2 fruit fly cellular contexts compared by ENCODE assay signal in the genomic region with DNA sequence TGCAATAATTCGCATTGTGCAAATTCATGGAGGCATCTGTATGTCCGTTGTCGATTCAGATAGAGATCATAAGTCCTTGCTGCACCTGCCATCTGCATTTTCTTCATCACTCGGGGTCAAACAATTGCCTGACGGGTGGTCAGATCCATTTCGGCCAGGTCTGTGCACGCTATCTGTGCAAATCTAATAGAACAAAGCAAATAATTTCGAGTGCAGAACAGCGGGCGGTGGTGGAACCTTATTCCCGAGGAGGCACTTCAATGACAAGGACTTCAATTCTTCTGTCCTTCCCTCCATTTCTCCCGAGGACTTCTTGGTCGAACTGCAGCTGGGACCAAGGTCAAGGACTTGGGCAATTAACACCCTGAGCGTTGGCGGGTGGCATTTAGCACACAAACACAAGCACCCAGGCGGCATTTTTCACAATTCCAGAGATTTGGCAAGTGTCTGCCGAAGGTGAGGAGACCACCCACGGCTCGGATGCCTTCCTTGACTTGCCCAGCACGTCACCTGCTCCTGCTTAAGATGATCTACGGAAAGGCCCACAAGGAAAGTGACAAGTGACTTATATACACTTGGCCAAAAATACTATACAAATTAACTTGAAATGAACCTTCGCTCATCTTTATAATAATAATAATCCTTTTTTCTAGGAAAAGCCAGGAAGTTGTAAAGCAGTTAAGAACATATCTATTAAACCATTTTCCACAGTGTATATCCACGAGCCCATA.
TF ChIP-seq lines count a peak whose summit lies in the region.

No protein-coding gene starts in this region.

- TF ChIP-seq CTCF in whole organism, embryonic (GFP tag; optimal IDR thresholded peaks at IDR 0.05; lab: Kevin White, UChicago): no peak

TF ChIP-seq in whole organism, embryonic, 481 proteins besides CTCF, POLR2A, EP300 and RAD21:
- TF ChIP-seq CG8765 (GFP tag; IDR thresholded peaks at IDR 0.05; lab: Robert Waterston, UW) (peak; percentile 40; the same call in 1 of the 2 replicates), CG6813 (GFP tag; optimal IDR thresholded peaks at IDR 0.05; lab: Kevin White, UChicago) (no peak), D (optimal IDR thresholded peaks at IDR 0.05; lab: Kevin White, UChicago) (peak; percentile 96), D (GFP tag; optimal IDR thresholded peaks at IDR 0.05; lab: Kevin White, UChicago) (no peak), prd (optimal IDR thresholded peaks at IDR 0.05; lab: Kevin White, UChicago) (no peak), prd (GFP tag; IDR thresholded peaks at IDR 0.05; lab: Robert Waterston, UW) (peak; percentile 76), zf30C (GFP tag; optimal IDR thresholded peaks at IDR 0.05; lab: Kevin White, UChicago) (peak; percentile 61), zen (tag; optimal IDR thresholded peaks at IDR 0.05; lab: Kevin White, UChicago) (peak; percentile 67), H2.0 (GFP tag; IDR thresholded peaks at IDR 0.05; lab: Robert Waterston, UW) (no peak), zfh1 (GFP tag; IDR thresholded peaks at IDR 0.05; lab: Robert Waterston, UW) (0 out of 3 replicates have a peak, but pooled peaks have one; percentile 6), Xrp1 (GFP tag; IDR thresholded peaks at IDR 0.05; lab: Robert Waterston, UW) (peak; percentile 55; the same call in 1 of the 2 replicates), pros (GFP tag; optimal IDR thresholded peaks at IDR 0.05; lab: Kevin White, UChicago) (peak; percentile 54), Dbx (GFP tag; IDR thresholded peaks at IDR 0.05; lab: Robert Waterston, UW) (no peak), CG3407 (GFP tag; optimal IDR thresholded peaks at IDR 0.05; lab: Kevin White, UChicago) (no peak), CG15479 (GFP tag; optimal IDR thresholded peaks at IDR 0.05; lab: Kevin White, UChicago) (peak; percentile 57), tll (GFP tag; optimal IDR thresholded peaks at IDR 0.05; lab: Kevin White, UChicago) (peak in 1 of 2 experiments; percentile 100)
TF ChIP-seq in whole organism, embryonic: peak in this region for 10.

TF ChIP-seq in whole organism, pupa, 21 proteins besides CTCF, POLR2A, EP300 and RAD21:
- TF ChIP-seq CG17806 (tag; optimal IDR thresholded peaks at IDR 0.05; lab: Kevin White, UChicago): no peak
- 0 out of 3 replicates have a peak, but pooled peaks have one; percentile 20 for TF ChIP-seq fd96Ca (GFP tag; IDR thresholded peaks at IDR 0.05; lab: Robert Waterston, UW)
TF ChIP-seq in whole organism, pupa: peak in this region for 1.
